Fruit fly (Drosophila melanogaster): ENCODE measurements around the gene CG9801.

CG9801 gene

DNA sequence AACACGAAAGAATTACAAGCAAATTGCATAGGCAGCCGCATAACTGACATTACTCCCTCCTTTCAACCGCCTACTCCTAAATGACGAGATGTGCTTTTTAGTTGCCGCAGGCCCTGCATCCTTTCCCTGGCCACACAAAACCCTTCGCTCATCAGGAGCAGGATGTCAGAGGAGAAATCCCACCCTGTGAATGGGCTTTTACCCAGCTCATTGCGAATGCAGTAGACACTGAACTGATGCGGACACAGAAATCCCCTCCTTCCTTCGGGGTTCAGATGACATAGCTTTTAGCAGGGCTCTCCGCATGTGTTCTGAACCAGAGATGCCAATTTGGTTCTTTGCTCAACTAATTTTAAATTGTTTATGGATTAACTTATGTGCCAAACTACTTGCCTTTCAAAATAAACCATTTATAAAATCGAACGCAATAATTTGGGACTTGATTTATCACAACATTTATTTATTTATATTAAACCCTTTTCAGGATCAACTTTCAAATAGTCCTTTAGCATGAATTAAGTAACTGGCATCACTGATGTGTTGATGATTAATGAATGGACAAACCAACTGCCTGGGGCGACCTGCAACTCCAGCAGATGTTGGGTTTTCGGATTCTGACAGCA, 8.2 kb downstream of the CG9801 start (continued):
- no peak for TF ChIP-seq CG15336 (GFP tag; IDR thresholded peaks at IDR 0.05)
- TF ChIP-seq CG6163 (GFP tag; IDR thresholded peaks at IDR 0.05), result no peak
- no peak for TF ChIP-seq Gug (GFP tag; IDR thresholded peaks at IDR 0.05)
- no peak for TF ChIP-seq net (GFP tag; optimal IDR thresholded peaks at IDR 0.05)
- no peak for TF ChIP-seq Sox14 (GFP tag; optimal IDR thresholded peaks at IDR 0.05)
- TF ChIP-seq CG34406 (GFP tag; optimal IDR thresholded peaks at IDR 0.05), result no peak
- TF ChIP-seq spab (GFP tag; optimal IDR thresholded peaks at IDR 0.05), result peak; percentile 6
- no peak for TF ChIP-seq CG7368 (GFP tag; optimal IDR thresholded peaks at IDR 0.05)
- TF ChIP-seq CG1621 (tag; optimal IDR thresholded peaks at IDR 0.05), result no peak
- no peak for TF ChIP-seq Sox15 (GFP tag; optimal IDR thresholded peaks at IDR 0.05)
- TF ChIP-seq ss (GFP tag; optimal IDR thresholded peaks at IDR 0.05), result peak in 1 of 2 experiments; percentile 25
- TF ChIP-seq CG8119 (GFP tag; IDR thresholded peaks at IDR 0.05), result no peak
- peak; percentile 27 for TF ChIP-seq Eip75B (GFP tag; optimal IDR thresholded peaks at IDR 0.05)
- TF ChIP-seq CG16779 (tag; optimal IDR thresholded peaks at IDR 0.05), result no peak
- TF ChIP-seq CG11762 (GFP tag; optimal IDR thresholded peaks at IDR 0.05; ENCODE audit: insufficient read depth), result no peak
- no peak for TF ChIP-seq vri (GFP tag; optimal IDR thresholded peaks at IDR 0.05)
- no peak for TF ChIP-seq fd85E (GFP tag; optimal IDR thresholded peaks at IDR 0.05)
- peak; percentile 24 for TF ChIP-seq Met (GFP tag; optimal IDR thresholded peaks at IDR 0.05)
- no peak for TF ChIP-seq lz (GFP tag; optimal IDR thresholded peaks at IDR 0.05)
- TF ChIP-seq CG6854 (GFP tag; optimal IDR thresholded peaks at IDR 0.05), result no peak
- TF ChIP-seq OdsH (GFP tag; optimal IDR thresholded peaks at IDR 0.05), result no peak
- peak; percentile 48 for TF ChIP-seq svp (GFP tag)
- no peak for TF ChIP-seq CG3919 (GFP tag; optimal IDR thresholded peaks at IDR 0.05)
- no peak for TF ChIP-seq Smox (GFP tag; optimal IDR thresholded peaks at IDR 0.05)
- no peak for TF ChIP-seq CG31627 (GFP tag; optimal IDR thresholded peaks at IDR 0.05)
- no peak for TF ChIP-seq pdm3 (GFP tag; optimal IDR thresholded peaks at IDR 0.05)
- no peak for TF ChIP-seq fd59A (GFP tag; optimal IDR thresholded peaks at IDR 0.05)
- no peak for TF ChIP-seq dac (GFP tag; optimal IDR thresholded peaks at IDR 0.05)
- no peak for TF ChIP-seq CG4318 (GFP tag; optimal IDR thresholded peaks at IDR 0.05)
- no peak for TF ChIP-seq Sox102F (GFP tag; optimal IDR thresholded peaks at IDR 0.05)
- TF ChIP-seq esn (GFP tag; optimal IDR thresholded peaks at IDR 0.05), result peak; percentile 33
- TF ChIP-seq CG6276 (GFP tag; optimal IDR thresholded peaks at IDR 0.05), result no peak
- TF ChIP-seq Ets21C (GFP tag; optimal IDR thresholded peaks at IDR 0.05), result no peak
- TF ChIP-seq CG10669 (GFP tag; optimal IDR thresholded peaks at IDR 0.05), result peak; percentile 6
- TF ChIP-seq salr (GFP tag; optimal IDR thresholded peaks at IDR 0.05), result no peak
- TF ChIP-seq CG8319 (GFP tag; optimal IDR thresholded peaks at IDR 0.05), result no peak

DNA sequence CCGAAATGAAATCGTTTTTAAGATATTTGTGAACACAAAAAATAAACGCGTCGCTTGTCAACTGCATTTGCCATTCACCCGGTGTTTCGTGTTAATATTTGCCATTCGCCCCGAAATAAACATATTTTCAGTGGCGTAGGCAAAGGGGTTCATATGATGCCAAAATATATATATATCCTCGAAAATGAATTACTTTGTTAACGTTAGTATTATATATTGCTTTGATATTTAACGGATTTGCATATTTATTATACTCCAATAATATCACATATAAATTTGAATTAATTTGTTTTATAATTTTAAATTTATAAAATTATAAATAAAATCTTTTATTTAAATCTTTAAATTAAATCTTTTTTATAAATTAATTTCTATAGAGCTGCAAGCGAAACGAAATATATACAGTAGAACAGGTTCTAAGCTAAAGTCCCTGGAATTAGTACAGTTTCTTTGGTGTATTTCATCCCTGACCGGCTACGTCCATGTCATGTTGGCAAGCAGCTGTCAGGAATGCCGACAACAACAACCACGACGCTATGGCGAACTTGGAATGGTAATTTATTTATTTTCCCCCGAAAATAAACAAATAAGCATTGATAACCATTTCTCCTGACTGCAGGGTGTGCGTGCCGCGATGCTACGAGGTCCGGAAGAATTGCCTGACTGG, 15.7 kb downstream of the CG9801 start, which contains the start of the genes M1BP and CG8202:
M1BP (minus strand) TSS at position 102 of the 667 bp plus-strand sequence.
CG8202 (plus strand) TSS at position 495 of the 667 bp plus-strand sequence.
- TF ChIP-seq fkh (GFP tag; optimal IDR thresholded peaks at IDR 0.05) (peak; percentile 67), CG7368 (GFP tag; optimal IDR thresholded peaks at IDR 0.05) (peak; percentile 79), spab (GFP tag; optimal IDR thresholded peaks at IDR 0.05) (peak; percentile 73), Eip93F (GFP tag; optimal IDR thresholded peaks at IDR 0.05) (peak; percentile 44), Lpt (GFP tag; optimal IDR thresholded peaks at IDR 0.05) (peak; percentile 73), salr (GFP tag; optimal IDR thresholded peaks at IDR 0.05) (peak in 1 of 2 experiments; percentile 43), CG11902 (GFP tag; optimal IDR thresholded peaks at IDR 0.05) (peak; percentile 82), CG31627 (GFP tag; optimal IDR thresholded peaks at IDR 0.05) (peak; percentile 76), eg (GFP tag; IDR thresholded peaks at IDR 0.05) (no peak; the same call in 2 of the 3 replicates), Eip75B (GFP tag; optimal IDR thresholded peaks at IDR 0.05) (no peak), Sox15 (GFP tag; optimal IDR thresholded peaks at IDR 0.05) (peak; percentile 81), topi (GFP tag; optimal IDR thresholded peaks at IDR 0.05) (peak; percentile 76), CG3032 (tag; optimal IDR thresholded peaks at IDR 0.05) (peak; percentile 91), CG32006 (GFP tag; optimal IDR thresholded peaks at IDR 0.05) (peak; percentile 93), acj6 (GFP tag; optimal IDR thresholded peaks at IDR 0.05) (peak; percentile 84), net (GFP tag; optimal IDR thresholded peaks at IDR 0.05) (no peak), pdm3 (GFP tag; optimal IDR thresholded peaks at IDR 0.05) (no peak), lz (GFP tag; optimal IDR thresholded peaks at IDR 0.05) (peak; percentile 81), dsx (GFP tag; optimal IDR thresholded peaks at IDR 0.05; ENCODE audit: poor library complexity, severe bottlenecking) (peak; percentile 83), Hr4 (GFP tag; optimal IDR thresholded peaks at IDR 0.05) (no peak), CG4318 (GFP tag; optimal IDR thresholded peaks at IDR 0.05) (no peak), CG6792 (GFP tag; optimal IDR thresholded peaks at IDR 0.05) (peak; percentile 85), CG6163 (GFP tag; IDR thresholded peaks at IDR 0.05) (no peak; the same call in 2 of the 3 replicates), ss (GFP tag; optimal IDR thresholded peaks at IDR 0.05) (no peak), CG34406 (GFP tag; optimal IDR thresholded peaks at IDR 0.05) (peak; percentile 92)
